Fruit fly (Drosophila melanogaster) whole organism, embryonic: Measurements from ENCODE around the gene CG4631.
A peak's percentile ranks its signal among the peaks of the same experiment; 100 is the strongest.

Experiments used
- Atf6 ChIP-seq: fragments of 200-800 bp; sonication (Bioruptor generic); IDR thresholded peaks from 2 replicates; pipeline ENCODE4 v1.3.6; 2022; ENCODE audit warnings: missing biosample characterization, missing genetic modification characterization
- CG12219 ChIP-seq: fragments of 200-800 bp; sonication (Bioruptor generic); optimal IDR thresholded peaks from 3 replicates; lab custom pipeline; 2018; ENCODE audit warnings: missing biosample characterization, mild to moderate bottlenecking, missing genetic modification characterization
- CG15696 ChIP-seq: fragments of 200-800 bp; sonication (Bioruptor generic); optimal IDR thresholded peaks from 2 replicates; lab custom pipeline; 2019; ENCODE audit warnings: missing biosample characterization, mild to moderate bottlenecking, missing genetic modification characterization, moderate library complexity
- CG17829 ChIP-seq: fragments of 200-800 bp; optimal IDR thresholded peaks from 2 replicates; lab custom pipeline; 2019; ENCODE audit warnings: missing biosample characterization, mild to moderate bottlenecking, missing genetic modification characterization, moderate library complexity
- CG1792 ChIP-seq: fragments of 200-800 bp; sonication (Bioruptor generic); optimal IDR thresholded peaks from 2 replicates; lab custom pipeline; 2016; ENCODE audit warnings: missing biosample characterization, missing genetic modification characterization
- CG32772 ChIP-seq: fragments of 200-800 bp; sonication (Bioruptor generic); IDR thresholded peaks from 2 replicates; pipeline ENCODE4 v1.3.6; 2022; ENCODE audit warnings: missing biosample characterization, missing genetic modification characterization
- CG33213 ChIP-seq: fragments of 200-800 bp; sonication (Bioruptor generic); optimal IDR thresholded peaks from 3 replicates; lab custom pipeline; 2016; ENCODE audit warnings: missing biosample characterization, missing genetic modification characterization
- CG6254 ChIP-seq: fragments of 200-800 bp; sonication (Bioruptor generic); optimal IDR thresholded peaks from 3 replicates; lab custom pipeline; 2017; ENCODE audit warnings: mild to moderate bottlenecking, missing biosample characterization, missing genetic modification reagents, missing genetic modification characterization
- CG6683 ChIP-seq: fragments of 200-800 bp; sonication (Bioruptor generic); optimal IDR thresholded peaks from 2 replicates; lab custom pipeline; 2017; ENCODE audit warnings: missing biosample characterization, mild to moderate bottlenecking, missing genetic modification characterization, missing genetic modification reagents
- CG6854 ChIP-seq: fragments of 200-800 bp; sonication (Bioruptor generic); optimal IDR thresholded peaks from 3 replicates; lab custom pipeline; 2017; ENCODE audit warnings: missing biosample characterization, mild to moderate bottlenecking, missing genetic modification characterization
- CG7372 ChIP-seq: fragments of 200-800 bp; sonication (Bioruptor generic); IDR thresholded peaks from 2 replicates; pipeline ENCODE4 v1.3.6; 2022; ENCODE audit warnings: missing biosample characterization, missing genetic modification characterization
- CG8089 ChIP-seq: fragments of 200-800 bp; sonication (Bioruptor generic); optimal IDR thresholded peaks from 3 replicates; lab custom pipeline; 2016; ENCODE audit warnings: missing biosample characterization, missing genetic modification characterization
- CG8290 ChIP-seq, 3 experiments: fragments of 200-800 bp; sonication (Bioruptor generic); optimal IDR thresholded peaks; 2 replicates each; lab custom pipeline; 2016 to 2019; ENCODE audit warnings: missing biosample characterization in 3 of 3, missing genetic modification characterization in 3 of 3, mild to moderate bottlenecking in 2 of 3, moderate library complexity in 1 of 3
- CG8478 ChIP-seq: fragments of >200 bp; optimal IDR thresholded peaks from 2 replicates; lab custom pipeline; 2018
- CG8765 ChIP-seq: fragments of 200-800 bp; sonication (Bioruptor generic); IDR thresholded peaks from 2 replicates; pipeline ENCODE4 v1.3.6; 2022; ENCODE audit warnings: missing biosample characterization, missing genetic modification characterization
- CG8944 ChIP-seq: fragments of 200-800 bp; sonication (Bioruptor generic); optimal IDR thresholded peaks from 3 replicates; lab custom pipeline; 2016; ENCODE audit warnings: missing biosample characterization, missing genetic modification characterization
- Dbx ChIP-seq: fragments of 200-800 bp; sonication (Bioruptor generic); IDR thresholded peaks from 3 replicates; pipeline ENCODE4 v1.3.6; 2022; ENCODE audit warnings: missing biosample characterization, missing genetic modification characterization
- Dll ChIP-seq: fragments of 200-800 bp; sonication (Bioruptor generic); IDR thresholded peaks from 4 replicates; pipeline ENCODE4 v1.3.6; 2022; ENCODE audit warnings: missing biosample characterization, missing genetic modification characterization; ENCODE audit not compliant: partially characterized antibody
- Doc3 ChIP-seq: fragments of 200-800 bp; sonication (Bioruptor generic); IDR thresholded peaks from 3 replicates; pipeline ENCODE4 v1.3.6; 2022; ENCODE audit warnings: missing biosample characterization, missing genetic modification characterization; ENCODE audit not compliant: partially characterized antibody
- Eip74EF ChIP-seq, 2 experiments: fragments of 200-800 bp in 1 of 2; fragments of >200 bp in 1 of 2; sonication (Bioruptor generic) in 1 of 2; optimal IDR thresholded peaks; 2 replicates each; lab custom pipeline; 2017 to 2019; ENCODE audit warnings: missing biosample characterization in 2 of 2, missing genetic modification characterization in 2 of 2, mild to moderate bottlenecking in 1 of 2, moderate library complexity in 1 of 2
- Elba2 ChIP-seq: fragments of 200-800 bp; sonication (Bioruptor generic); optimal IDR thresholded peaks from 3 replicates; lab custom pipeline; 2016; ENCODE audit warnings: missing biosample characterization, missing genetic modification characterization
- Gsc ChIP-seq: fragments of 200-800 bp; sonication (Bioruptor generic); IDR thresholded peaks from 2 replicates; pipeline ENCODE4 v1.3.6; 2022; ENCODE audit warnings: missing biosample characterization, missing genetic modification characterization
- Hr51 ChIP-seq, 2 experiments: fragments of 200-800 bp; sonication (Bioruptor generic); optimal IDR thresholded peaks; 2 replicates in 1 of 2; 3 replicates in 1 of 2; lab custom pipeline; 2016 to 2018; ENCODE audit warnings: missing biosample characterization in 2 of 2, missing genetic modification characterization in 2 of 2, mild to moderate bottlenecking in 1 of 2, moderate library complexity in 1 of 2
- Med ChIP-seq: fragments of 200-800 bp; sonication (Bioruptor generic); peaks from one replicate; lab custom pipeline; 2016; ENCODE audit warnings: missing biosample characterization, missing genetic modification characterization, mild to moderate bottlenecking, inconsistent platforms, moderate library complexity
- NC2β ChIP-seq: fragments of 200-800 bp; sonication (Bioruptor generic); optimal IDR thresholded peaks from 2 replicates; lab custom pipeline; 2016; ENCODE audit warnings: missing biosample characterization, missing genetic modification characterization
- Neu2 ChIP-seq: fragments of 200-800 bp; sonication (Bioruptor generic); optimal IDR thresholded peaks from 3 replicates; lab custom pipeline; 2016; ENCODE audit warnings: missing biosample characterization, missing genetic modification characterization, borderline replicate concordance
- Optix ChIP-seq: fragments of 200-800 bp; sonication (Bioruptor generic); IDR thresholded peaks from 3 replicates; pipeline ENCODE4 v1.3.6; 2022; ENCODE audit warnings: missing biosample characterization, missing genetic modification characterization
- Six4 ChIP-seq: fragments of 200-800 bp; sonication (Bioruptor generic); optimal IDR thresholded peaks from 2 replicates; lab custom pipeline; 2016; ENCODE audit warnings: missing biosample characterization, missing genetic modification characterization
- amos ChIP-seq: fragments of 200-800 bp; sonication (Bioruptor generic); IDR thresholded peaks from 2 replicates; pipeline ENCODE4 v1.3.6; 2022; ENCODE audit warnings: missing biosample characterization, missing genetic modification characterization; ENCODE audit not compliant: partially characterized antibody
- aop ChIP-seq: fragments of 200-800 bp; sonication (Bioruptor generic); IDR thresholded peaks from 2 replicates; pipeline ENCODE4 v1.3.6; 2022; ENCODE audit warnings: missing biosample characterization, missing genetic modification characterization
- chinmo ChIP-seq: fragments of 200-800 bp; sonication (Bioruptor generic); IDR thresholded peaks from 4 replicates; pipeline ENCODE4 v1.3.6; 2022; ENCODE audit warnings: missing biosample characterization, missing genetic modification characterization; ENCODE audit not compliant: partially characterized antibody
- chm ChIP-seq: fragments of 200-800 bp; sonication (Bioruptor generic); IDR thresholded peaks from 2 replicates; pipeline ENCODE4 v1.3.6; 2022; ENCODE audit warnings: missing biosample characterization, missing genetic modification characterization
- da ChIP-seq: fragments of 200-800 bp; sonication (Bioruptor generic); optimal IDR thresholded peaks from 2 replicates; lab custom pipeline; 2016; ENCODE audit warnings: missing biosample characterization, missing genetic modification characterization
- danr ChIP-seq: fragments of 200-800 bp; sonication (Bioruptor generic); IDR thresholded peaks from 2 replicates; pipeline ENCODE4 v1.3.6; 2022; ENCODE audit warnings: missing biosample characterization, missing genetic modification characterization
- exex ChIP-seq: fragments of 200-800 bp; sonication (Bioruptor generic); optimal IDR thresholded peaks from 4 replicates; lab custom pipeline; 2018; ENCODE audit warnings: missing biosample characterization, mild to moderate bottlenecking, missing genetic modification characterization, moderate library complexity
- gce ChIP-seq: fragments of 200-800 bp; sonication (Bioruptor generic); IDR thresholded peaks from 3 replicates; pipeline ENCODE4 v1.3.6; 2022; ENCODE audit warnings: missing biosample characterization, missing genetic modification characterization
- gro ChIP-seq: fragments of 200-800 bp; sonication (Bioruptor generic); optimal IDR thresholded peaks from 2 replicates; lab custom pipeline; 2016; ENCODE audit warnings: missing biosample characterization, missing genetic modification characterization
- hb ChIP-seq: fragments of 200-800 bp; sonication (Bioruptor generic); IDR thresholded peaks from 3 replicates; pipeline ENCODE4 v1.3.6; 2022; ENCODE audit warnings: missing biosample characterization, missing genetic modification characterization; ENCODE audit not compliant: partially characterized antibody
- hth ChIP-seq: fragments of >200 bp; optimal IDR thresholded peaks from 2 replicates; lab custom pipeline; 2017; ENCODE audit warnings: inconsistent platforms
- jing ChIP-seq: fragments of 200-800 bp; sonication (Bioruptor generic); optimal IDR thresholded peaks from 2 replicates; lab custom pipeline; 2018; ENCODE audit warnings: missing biosample characterization, mild to moderate bottlenecking, missing genetic modification characterization
- kni ChIP-seq: fragments of 200-800 bp; sonication (Bioruptor generic); optimal IDR thresholded peaks from 3 replicates; lab custom pipeline; 2017; ENCODE audit warnings: mild to moderate bottlenecking, missing biosample characterization, missing genetic modification reagents, missing genetic modification characterization
- psq ChIP-seq: fragments of 200-800 bp; sonication (Bioruptor generic); optimal IDR thresholded peaks from 2 replicates; lab custom pipeline; 2017; ENCODE audit warnings: missing biosample characterization, missing genetic modification characterization
- ro ChIP-seq: fragments of 200-800 bp; sonication (Bioruptor generic); IDR thresholded peaks from 2 replicates; pipeline ENCODE4 v1.3.6; 2022; ENCODE audit warnings: missing biosample characterization, missing genetic modification characterization
- sens-2 ChIP-seq: fragments of 200-800 bp; sonication (Bioruptor generic); IDR thresholded peaks from 2 replicates; pipeline ENCODE4 v1.3.6; 2022; ENCODE audit warnings: missing biosample characterization, missing genetic modification characterization
- sim ChIP-seq: fragments of 200-800 bp; sonication (Bioruptor generic); IDR thresholded peaks from 2 replicates; pipeline ENCODE4 v1.3.6; 2022; ENCODE audit warnings: missing biosample characterization, missing genetic modification characterization
- stc ChIP-seq: fragments of 200-800 bp; sonication (Bioruptor generic); IDR thresholded peaks from 2 replicates; pipeline ENCODE4 v1.3.6; 2022; ENCODE audit warnings: missing biosample characterization, missing genetic modification characterization
- stwl ChIP-seq: fragments of 200-800 bp; sonication (Bioruptor generic); optimal IDR thresholded peaks from 3 replicates; lab custom pipeline; 2018; ENCODE audit warnings: missing biosample characterization, mild to moderate bottlenecking, missing genetic modification characterization, moderate library complexity
- tap ChIP-seq: fragments of 200-800 bp; optimal IDR thresholded peaks from 3 replicates; lab custom pipeline; 2019; ENCODE audit warnings: missing biosample characterization, mild to moderate bottlenecking, missing genetic modification characterization, moderate library complexity
- tna ChIP-seq: fragments of 200-800 bp; sonication (Bioruptor generic); IDR thresholded peaks from 2 replicates; pipeline ENCODE4 v1.3.6; 2022; ENCODE audit warnings: missing biosample characterization, missing genetic modification characterization; ENCODE audit not compliant: partially characterized antibody
- usp ChIP-seq: fragments of >200 bp; optimal IDR thresholded peaks from 2 replicates; lab custom pipeline; 2017; ENCODE audit warnings: missing biosample characterization, missing genetic modification characterization
- yki ChIP-seq: fragments of >200 bp; optimal IDR thresholded peaks from 3 replicates; lab custom pipeline; 2018

The CG4631 gene

dm6 chr2L:16587654-16588348, 19.4 kb upstream of the CG4631 start (continued):
- TF ChIP-seq jing (GFP tag; lab: Kevin White, UChicago) (no peak), kni (GFP tag; lab: Kevin White, UChicago) (peak; percentile 85), CG6854 (GFP tag; lab: Kevin White, UChicago) (no peak), gro (GFP tag; lab: Kevin White, UChicago) (no peak), Gsc (GFP tag; lab: Robert Waterston, UW) (no peak), Six4 (GFP tag; lab: Kevin White, UChicago) (no peak), Med (GFP tag; lab: Kevin White, UChicago) (no peak), sim (GFP tag; lab: Robert Waterston, UW) (no peak), CG33213 (GFP tag; lab: Kevin White, UChicago) (no peak), amos (GFP tag; lab: Robert Waterston, UW) (no peak), da (GFP tag; lab: Kevin White, UChicago) (no peak), CG17829 (no peak), CG1792 (GFP tag; lab: Kevin White, UChicago) (no peak), CG32772 (peak; percentile 32; the same call in 1 of the 2 replicates), gce (0 out of 3 replicates have a peak, but pooled peaks have one; percentile 34), chinmo (GFP tag; lab: Robert Waterston, UW) (peak; percentile 95), CG6254 (no peak), Eip74EF (GFP tag; optimal IDR thresholded peaks at IDR 0.05; lab: Kevin White, UChicago) (no peak), tap (no peak), Elba2 (GFP tag; lab: Kevin White, UChicago) (peak; percentile 53), CG6683 (GFP tag; lab: Kevin White, UChicago) (no peak), chm (GFP tag; lab: Robert Waterston, UW) (no peak), NC2β (GFP tag; lab: Kevin White, UChicago) (no peak), tna (no peak), Neu2 (GFP tag; lab: Kevin White, UChicago) (no peak), CG8290 (GFP tag; optimal IDR thresholded peaks at IDR 0.05; lab: Kevin White, UChicago) (no peak), CG8290 (tag; optimal IDR thresholded peaks at IDR 0.05; lab: Kevin White, UChicago) (no peak), yki (peak; percentile 80), CG15696 (tag; lab: Kevin White, UChicago) (no peak), danr (GFP tag; lab: Robert Waterston, UW) (no peak), CG8478 (lab: Kevin White, UChicago) (no peak), CG8765 (GFP tag; lab: Robert Waterston, UW) (no peak), hth (lab: Kevin White, UChicago) (no peak), CG8089 (GFP tag; lab: Kevin White, UChicago) (no peak), sens-2 (no peak), Hr51 (GFP tag; optimal IDR thresholded peaks at IDR 0.05; lab: Kevin White, UChicago) (no peak), Dbx (GFP tag; lab: Robert Waterston, UW) (no peak), usp (GFP tag; lab: Kevin White, UChicago) (no peak), Optix (GFP tag; lab: Robert Waterston, UW) (no peak), aop (no peak), hb (GFP tag; lab: Robert Waterston, UW) (no peak), ro (GFP tag; lab: Robert Waterston, UW) (no peak), stc (GFP tag; lab: Robert Waterston, UW) (no peak), exex (tag; lab: Kevin White, UChicago) (no peak), CG8944 (GFP tag; lab: Kevin White, UChicago) (no peak), CG7372 (GFP tag; lab: Robert Waterston, UW) (no peak), Doc3 (GFP tag; lab: Robert Waterston, UW) (no peak), psq (GFP tag; lab: Kevin White, UChicago) (no peak), CG12219 (no peak), Dll (GFP tag; lab: Robert Waterston, UW) (no peak), stwl (tag; lab: Kevin White, UChicago) (peak; percentile 23), Atf6 (GFP tag; lab: Robert Waterston, UW) (no peak)
